Worm (Caenorhabditis elegans): ENCODE measurements around the gene R08E3.3.
A peak's percentile ranks its signal among the peaks of the same experiment; 100 is the strongest.

The R08E3.3 gene

ce11 chrX:4788958-4789357 lies 29.4 kb upstream of the R08E3.3 start (continued):
- no peak for TF ChIP-seq dpl-1 (GFP tag; optimal IDR thresholded peaks at IDR 0.05)
- no peak for TF ChIP-seq ceh-62 (tag; optimal IDR thresholded peaks at IDR 0.05)
- TF ChIP-seq D1046.2 (GFP tag; IDR thresholded peaks at IDR 0.05) = peak; percentile 60; the same call in 1 of the 2 replicates
- peak; percentile 73 for TF ChIP-seq hmg-1.1 (GFP tag; IDR thresholded peaks at IDR 0.05)
- no peak for TF ChIP-seq fos-1 (tag; optimal IDR thresholded peaks at IDR 0.05)
- peak; percentile 47; the same call in 1 of the 2 replicates for TF ChIP-seq dmd-9 (GFP tag; IDR thresholded peaks at IDR 0.05)
- no peak for TF ChIP-seq snpc-4 (tag; optimal IDR thresholded peaks at IDR 0.05)
- TF ChIP-seq nhr-28 (tag; optimal IDR thresholded peaks at IDR 0.05) = peak; percentile 23

DNA sequence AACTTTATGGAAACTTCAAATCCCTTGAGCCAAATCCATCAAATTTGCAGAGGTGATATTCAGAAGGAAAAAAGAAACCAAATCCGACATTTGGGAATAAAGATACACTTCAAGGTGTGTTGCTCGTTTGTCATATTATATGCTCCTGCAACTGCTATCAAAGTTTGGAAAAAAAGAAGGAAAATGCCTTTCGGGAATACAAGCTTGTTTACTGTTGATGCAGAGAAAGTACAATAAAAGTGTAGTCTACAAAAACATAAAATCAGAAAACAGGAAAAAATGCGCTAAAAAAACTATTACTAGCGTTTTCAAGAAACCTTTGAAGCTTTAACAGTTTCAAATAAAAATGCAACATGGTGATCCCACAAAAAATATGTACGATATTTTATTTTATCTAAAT lies 27.8 kb upstream of the R08E3.3 start:
- TF ChIP-seq unc-62 (GFP tag; optimal IDR thresholded peaks at IDR 0.05 in 1 of 2) = peak in 1 of 2 experiments; percentile 54
- TF ChIP-seq unc-62 (tag; optimal IDR thresholded peaks at IDR 0.05) = no peak
- TF ChIP-seq daf-16 (GFP tag; optimal IDR thresholded peaks at IDR 0.05) = no peak
- peak; percentile 57 for TF ChIP-seq daf-16 (tag; optimal IDR thresholded peaks at IDR 0.05)
- TF ChIP-seq zfp-3 (GFP tag; conservative IDR thresholded peaks at IDR 0.05) = no peak

- TF ChIP-seq hlh-11 (tag; optimal IDR thresholded peaks at IDR 0.05) (peak; percentile 34), lim-7 (GFP tag; IDR thresholded peaks at IDR 0.05) (no peak), egl-43 (GFP tag; IDR thresholded peaks at IDR 0.05) (no peak), nhr-48 (tag; optimal IDR thresholded peaks at IDR 0.05) (no peak), ceh-32 (tag; optimal IDR thresholded peaks at IDR 0.05; ENCODE audit: poor library complexity) (no peak), Y75B8A.6 (GFP tag; IDR thresholded peaks at IDR 0.05) (no peak), hif-1 (tag; optimal IDR thresholded peaks at IDR 0.05) (no peak), lsy-2 (tag; optimal IDR thresholded peaks at IDR 0.05) (no peak), dpl-1 (GFP tag; optimal IDR thresholded peaks at IDR 0.05) (no peak), nhr-42 (GFP tag; IDR thresholded peaks at IDR 0.05) (no peak), spr-1 (tag; optimal IDR thresholded peaks at IDR 0.05) (no peak), mxl-2 (GFP tag; conservative IDR thresholded peaks at IDR 0.05) (no peak), aly-2 (tag; optimal IDR thresholded peaks at IDR 0.05) (no peak), lin-39 (tag; optimal IDR thresholded peaks at IDR 0.05) (no peak), F49E8.2 (tag; optimal IDR thresholded peaks at IDR 0.05; ENCODE audit: borderline replicate concordance) (no peak), attf-4 (tag; optimal IDR thresholded peaks at IDR 0.05) (no peak), nhr-28 (tag; optimal IDR thresholded peaks at IDR 0.05) (no peak), lin-13 (GFP tag; optimal IDR thresholded peaks at IDR 0.05) (no peak), dmd-6 (GFP tag; IDR thresholded peaks at IDR 0.05) (0 out of 2 replicates have a peak, but pooled peaks have one; percentile 17), duxl-1 (tag; optimal IDR thresholded peaks at IDR 0.05; ENCODE audit: poor library complexity) (no peak), zfp-2 (tag; optimal IDR thresholded peaks at IDR 0.05) (no peak), daf-16 (GFP tag; optimal IDR thresholded peaks at IDR 0.05) (no peak), daf-16 (tag; optimal IDR thresholded peaks at IDR 0.05) (peak; percentile 8), zip-11 (GFP tag; IDR thresholded peaks at IDR 0.05) (no peak), F26F4.8 (GFP tag; conservative IDR thresholded peaks at IDR 0.05) (no peak)
Measured at ce11 chrX:4792979-4793378, 25.4 kb upstream of the R08E3.3 start, which contains the start of gene F43C9.1. TSS of gene F43C9.1 (plus strand) at chrX:4793279.

- TF ChIP-seq unc-39 (tag; optimal IDR thresholded peaks at IDR 0.05) (no peak), mes-2 (tag; optimal IDR thresholded peaks at IDR 0.05; ENCODE audit: poor library complexity, severe bottlenecking) (peak; percentile 36), hlh-11 (tag; optimal IDR thresholded peaks at IDR 0.05) (peak; percentile 95), zfp-3 (GFP tag; conservative IDR thresholded peaks at IDR 0.05) (0 out of 2 replicates have a peak, but pooled peaks have one; percentile 44), T26A8.4 (GFP tag; IDR thresholded peaks at IDR 0.05) (no peak), ceh-32 (tag; optimal IDR thresholded peaks at IDR 0.05; ENCODE audit: poor library complexity) (no peak), duxl-1 (tag; optimal IDR thresholded peaks at IDR 0.05; ENCODE audit: poor library complexity) (no peak), ceh-28 (tag; optimal IDR thresholded peaks at IDR 0.05) (no peak), rbr-2 (tag; optimal IDR thresholded peaks at IDR 0.05) (no peak), egl-27 (tag; optimal IDR thresholded peaks at IDR 0.05) (no peak), mep-1 (tag; optimal IDR thresholded peaks at IDR 0.05) (peak; percentile 22), nhr-41 (GFP tag; IDR thresholded peaks at IDR 0.05) (peak; percentile 50; the same call in 1 of the 2 replicates), lin-39 (tag; optimal IDR thresholded peaks at IDR 0.05) (no peak), mdl-1 (tag; optimal IDR thresholded peaks at IDR 0.05) (peak in 1 of 2 experiments; percentile 52), attf-4 (tag; optimal IDR thresholded peaks at IDR 0.05) (no peak), daf-16 (GFP tag; optimal IDR thresholded peaks at IDR 0.05) (peak in 1 of 2 experiments; percentile 76), daf-16 (tag; optimal IDR thresholded peaks at IDR 0.05) (peak; percentile 96), T20F7.1 (GFP tag; optimal IDR thresholded peaks at IDR 0.05) (peak; percentile 36), nhr-102 (tag; optimal IDR thresholded peaks at IDR 0.05) (peak; percentile 83), R02D3.7 (tag; optimal IDR thresholded peaks at IDR 0.05) (no peak), dmd-6 (GFP tag; IDR thresholded peaks at IDR 0.05) (peak; percentile 97)
Measured at ce11 chrX:4794062-4794461, 24.3 kb upstream of the R08E3.3 start.

All from whole organism, L4 larva.